Fruit fly (Drosophila melanogaster) Kc167 (cell line): Measurements from ENCODE around the gene CG13457.

Experiments
- Myc ChIP-seq: fragments of >200 bp; optimal IDR thresholded peaks from 2 replicates; lab custom pipeline; 2017; ENCODE audit warnings: missing external identifiers
- h ChIP-seq: fragments of >200 bp; optimal IDR thresholded peaks from 3 replicates; lab custom pipeline; 2018; ENCODE audit warnings: missing external identifiers
- psq ChIP-seq: fragments of >200 bp; optimal IDR thresholded peaks from 2 replicates; lab custom pipeline; 2017; ENCODE audit warnings: missing external identifiers
- ttk ChIP-seq: sonication (Bioruptor generic); optimal IDR thresholded peaks from 2 replicates; lab custom pipeline; 2017; ENCODE audit warnings: missing external identifiers

dm6 chr3L:15089083-15089704, 42.0 kb downstream of the CG13457 start:
- TF ChIP-seq h: no peak
- no peak for TF ChIP-seq Myc (lab: Kevin White, UChicago)
- TF ChIP-seq ttk (lab: Kevin White, UChicago): no peak
- TF ChIP-seq psq: no peak
